Fruit fly (Drosophila melanogaster) whole organism, embryonic: ENCODE results near the gene lili.

ENCODE experiments used
- Abd-B ChIP-seq: fragments of 200-800 bp; sonication (Bioruptor generic); optimal IDR thresholded peaks from 2 replicates; lab custom pipeline; 2018; ENCODE audit warnings: missing biosample characterization, mild to moderate bottlenecking, missing genetic modification characterization, moderate library complexity
- Ada2b ChIP-seq: fragments of 200-800 bp; sonication (Bioruptor generic); IDR thresholded peaks from 2 replicates; pipeline ENCODE4 v1.3.6; 2022; ENCODE audit warnings: missing biosample characterization, missing genetic modification characterization
- Atf-2 ChIP-seq: fragments of 200-800 bp; sonication (Bioruptor generic); optimal IDR thresholded peaks from 2 replicates; lab custom pipeline; 2016; ENCODE audit warnings: missing biosample characterization, missing genetic modification characterization
- CG10147 ChIP-seq: fragments of 200-800 bp; sonication (Bioruptor generic); optimal IDR thresholded peaks from 2 replicates; lab custom pipeline; 2019; ENCODE audit warnings: missing biosample characterization, mild to moderate bottlenecking, missing genetic modification characterization, moderate library complexity
- CG10267 ChIP-seq: fragments of 200-800 bp; sonication (Bioruptor generic); optimal IDR thresholded peaks from 2 replicates; lab custom pipeline; 2018; ENCODE audit warnings: missing biosample characterization, mild to moderate bottlenecking, missing genetic modification characterization, moderate library complexity
- CG11504 ChIP-seq: fragments of 200-800 bp; sonication (Bioruptor generic); optimal IDR thresholded peaks from 3 replicates; lab custom pipeline; 2019; ENCODE audit warnings: missing biosample characterization, mild to moderate bottlenecking, missing genetic modification characterization, moderate library complexity
- CG11695 ChIP-seq: fragments of 200-800 bp; sonication (Bioruptor generic); IDR thresholded peaks from 3 replicates; pipeline ENCODE4 v1.3.6; 2022; ENCODE audit warnings: missing biosample characterization, missing genetic modification characterization
- CG11723 ChIP-seq: fragments of 200-800 bp; sonication (Bioruptor generic); optimal IDR thresholded peaks from 2 replicates; lab custom pipeline; 2017; ENCODE audit warnings: missing biosample characterization, mild to moderate bottlenecking, missing genetic modification characterization
- CG13775 ChIP-seq: fragments of 200-800 bp; sonication (Bioruptor generic); optimal IDR thresholded peaks from 3 replicates; lab custom pipeline; 2017; ENCODE audit warnings: missing biosample characterization, mild to moderate bottlenecking, missing genetic modification characterization
- CG1603 ChIP-seq: fragments of 200-800 bp; sonication (Bioruptor generic); optimal IDR thresholded peaks from 2 replicates; lab custom pipeline; 2019; ENCODE audit warnings: missing biosample characterization, mild to moderate bottlenecking, missing genetic modification characterization, moderate library complexity
- CG18764 ChIP-seq: fragments of 200-800 bp; sonication (Bioruptor generic); optimal IDR thresholded peaks from 3 replicates; lab custom pipeline; 2016; ENCODE audit warnings: missing biosample characterization, missing genetic modification characterization
- CG2875 ChIP-seq: fragments of 200-800 bp; sonication (Bioruptor generic); optimal IDR thresholded peaks from 2 replicates; lab custom pipeline; 2017; ENCODE audit warnings: missing biosample characterization, mild to moderate bottlenecking, missing genetic modification characterization, missing genetic modification reagents
- CG30431 ChIP-seq: fragments of 200-800 bp; sonication (Bioruptor generic); optimal IDR thresholded peaks from 2 replicates; lab custom pipeline; 2017; ENCODE audit warnings: missing biosample characterization, missing genetic modification characterization
- CG3847 ChIP-seq: fragments of 200-800 bp; sonication (Bioruptor generic); IDR thresholded peaks from 2 replicates; pipeline ENCODE4 v1.3.6; 2022; ENCODE audit warnings: missing biosample characterization, missing genetic modification characterization
- CG42726 ChIP-seq: fragments of 200-800 bp; sonication (Bioruptor generic); IDR thresholded peaks from 2 replicates; pipeline ENCODE4 v1.3.6; 2022; ENCODE audit warnings: missing biosample characterization, missing genetic modification characterization; ENCODE audit not compliant: partially characterized antibody
- CG4328 ChIP-seq: fragments of 200-800 bp; sonication (Bioruptor generic); optimal IDR thresholded peaks from 3 replicates; lab custom pipeline; 2017; ENCODE audit warnings: missing biosample characterization, missing genetic modification reagents, missing genetic modification characterization
- CG4854 ChIP-seq: fragments of 200-800 bp; sonication (Bioruptor generic); optimal IDR thresholded peaks from 2 replicates; lab custom pipeline; 2016; ENCODE audit warnings: missing biosample characterization, missing genetic modification characterization, inconsistent platforms
- CG6175 ChIP-seq: fragments of 200-800 bp; sonication (Bioruptor generic); IDR thresholded peaks from 3 replicates; pipeline ENCODE4 v1.3.6; 2022; ENCODE audit warnings: missing biosample characterization, missing genetic modification characterization
- CG7963 ChIP-seq: fragments of 200-800 bp; sonication (Bioruptor generic); IDR thresholded peaks from 3 replicates; pipeline ENCODE4 v1.3.6; 2022; ENCODE audit warnings: missing biosample characterization, missing genetic modification characterization; ENCODE audit not compliant: partially characterized antibody
- CG8388 ChIP-seq: fragments of 200-800 bp; sonication (Bioruptor generic); optimal IDR thresholded peaks from 2 replicates; lab custom pipeline; 2019; ENCODE audit warnings: missing biosample characterization, mild to moderate bottlenecking, missing genetic modification characterization, moderate library complexity
- CkIIα-i1 ChIP-seq: fragments of 200-800 bp; sonication (Bioruptor generic); IDR thresholded peaks from 2 replicates; pipeline ENCODE4 v1.3.6; 2022; ENCODE audit warnings: missing biosample characterization, missing genetic modification characterization
- Dfd ChIP-seq, 2 experiments: fragments of >200 bp; optimal IDR thresholded peaks; 2 replicates each; lab custom pipeline; 2017; ENCODE audit warnings: missing biosample characterization in 2 of 2, missing genetic modification characterization in 2 of 2
- Dll ChIP-seq: fragments of 200-800 bp; sonication (Bioruptor generic); IDR thresholded peaks from 4 replicates; pipeline ENCODE4 v1.3.6; 2022; ENCODE audit warnings: missing biosample characterization, missing genetic modification characterization; ENCODE audit not compliant: partially characterized antibody
- E2f2 ChIP-seq: fragments of 200-800 bp; sonication (Bioruptor generic); IDR thresholded peaks from 2 replicates; pipeline ENCODE4 v1.3.6; 2022; ENCODE audit warnings: missing biosample characterization, missing genetic modification characterization
- Elba2 ChIP-seq: fragments of 200-800 bp; sonication (Bioruptor generic); optimal IDR thresholded peaks from 3 replicates; lab custom pipeline; 2016; ENCODE audit warnings: missing biosample characterization, missing genetic modification characterization
- Ets97D ChIP-seq: fragments of 200-800 bp; sonication (Bioruptor generic); optimal IDR thresholded peaks from 3 replicates; lab custom pipeline; 2016; ENCODE audit warnings: missing biosample characterization, missing genetic modification characterization
- Gsc ChIP-seq: fragments of 200-800 bp; sonication (Bioruptor generic); IDR thresholded peaks from 2 replicates; pipeline ENCODE4 v1.3.6; 2022; ENCODE audit warnings: missing biosample characterization, missing genetic modification characterization
- HLH54F ChIP-seq: fragments of 200-800 bp; sonication (Bioruptor generic); optimal IDR thresholded peaks from 3 replicates; lab custom pipeline; 2016; ENCODE audit warnings: missing biosample characterization, missing genetic modification characterization
- PHDP ChIP-seq: fragments of 200-800 bp; sonication (Bioruptor generic); optimal IDR thresholded peaks from 3 replicates; lab custom pipeline; 2018; ENCODE audit warnings: missing biosample characterization, mild to moderate bottlenecking, missing genetic modification characterization, moderate library complexity
- Pdp1 ChIP-seq, 2 experiments: fragments of 200-800 bp; sonication (Bioruptor generic); optimal IDR thresholded peaks; 3 replicates each; lab custom pipeline; 2016; ENCODE audit warnings: missing biosample characterization in 2 of 2, missing genetic modification characterization in 2 of 2, mild to moderate bottlenecking in 1 of 2, moderate library complexity in 1 of 2
- Ptx1 ChIP-seq: fragments of 200-800 bp; sonication (Bioruptor generic); IDR thresholded peaks from 2 replicates; pipeline ENCODE4 v1.3.6; 2022; ENCODE audit warnings: missing biosample characterization, missing genetic modification characterization
- Six4 ChIP-seq: fragments of 200-800 bp; sonication (Bioruptor generic); optimal IDR thresholded peaks from 2 replicates; lab custom pipeline; 2016; ENCODE audit warnings: missing biosample characterization, missing genetic modification characterization
- Spps ChIP-seq: fragments of 200-800 bp; sonication (Bioruptor generic); optimal IDR thresholded peaks from 2 replicates; lab custom pipeline; 2018; ENCODE audit warnings: missing biosample characterization, mild to moderate bottlenecking, missing genetic modification characterization
- Sry-δ ChIP-seq: fragments of 200-800 bp; sonication (Bioruptor generic); optimal IDR thresholded peaks from 2 replicates; lab custom pipeline; 2016; ENCODE audit warnings: missing biosample characterization, missing genetic modification characterization
- Stat92E ChIP-seq, 3 experiments: fragments of >200 bp in 2 of 3; fragments of 200-800 bp in 1 of 3; sonication (Bioruptor generic) in 1 of 3; optimal IDR thresholded peaks; 2 replicates each; lab custom pipeline; 2017 to 2019; ENCODE audit warnings: missing biosample characterization in 3 of 3, missing genetic modification characterization in 3 of 3, mild to moderate bottlenecking in 1 of 3, moderate library complexity in 1 of 3
- Usf ChIP-seq: fragments of 200-800 bp; sonication (Bioruptor generic); optimal IDR thresholded peaks from 2 replicates; lab custom pipeline; 2017; ENCODE audit warnings: missing genotype, missing biosample characterization, missing genetic modification characterization
- Vsx1 ChIP-seq: fragments of 200-800 bp; sonication (Bioruptor generic); optimal IDR thresholded peaks from 2 replicates; lab custom pipeline; 2017; ENCODE audit warnings: missing biosample characterization, mild to moderate bottlenecking, missing genetic modification characterization, missing genetic modification reagents
- Xrp1 ChIP-seq: fragments of 200-800 bp; sonication (Bioruptor generic); IDR thresholded peaks from 2 replicates; pipeline ENCODE4 v1.3.6; 2022; ENCODE audit warnings: missing biosample characterization, missing genetic modification characterization
- bab2 ChIP-seq: fragments of 200-800 bp; sonication (Bioruptor generic); optimal IDR thresholded peaks from 2 replicates; lab custom pipeline; 2016; ENCODE audit warnings: missing biosample characterization, missing genetic modification characterization
- dati ChIP-seq: fragments of 200-800 bp; sonication (Bioruptor generic); IDR thresholded peaks from 2 replicates; pipeline ENCODE4 v1.3.6; 2022; ENCODE audit warnings: missing biosample characterization, missing genetic modification characterization
- disco-r ChIP-seq: fragments of 200-800 bp; sonication (Bioruptor generic); optimal IDR thresholded peaks from 2 replicates; lab custom pipeline; 2016; ENCODE audit warnings: missing biosample characterization, missing genetic modification characterization
- gt ChIP-seq: fragments of 200-800 bp; sonication (Bioruptor generic); IDR thresholded peaks from 2 replicates; pipeline ENCODE4 v1.3.6; 2022; ENCODE audit warnings: missing biosample characterization, missing genetic modification characterization
- her ChIP-seq: fragments of 200-800 bp; sonication (Bioruptor generic); optimal IDR thresholded peaks from 2 replicates; lab custom pipeline; 2016; ENCODE audit warnings: missing biosample characterization, missing genetic modification characterization
- jumu ChIP-seq: fragments of 200-800 bp; sonication (Bioruptor generic); optimal IDR thresholded peaks from 3 replicates; lab custom pipeline; 2016; ENCODE audit warnings: missing biosample characterization, missing genetic modification characterization
- pb ChIP-seq: fragments of 200-800 bp; sonication (Bioruptor generic); optimal IDR thresholded peaks from 3 replicates; lab custom pipeline; 2016; ENCODE audit warnings: missing biosample characterization, missing genetic modification characterization
- pum ChIP-seq: fragments of 200-800 bp; sonication (Bioruptor generic); optimal IDR thresholded peaks from 2 replicates; lab custom pipeline; 2016; ENCODE audit warnings: missing biosample characterization, missing genetic modification characterization
- shn ChIP-seq: fragments of 200-800 bp; sonication (Bioruptor generic); optimal IDR thresholded peaks from 3 replicates; lab custom pipeline; 2016; ENCODE audit warnings: missing biosample characterization, missing genetic modification characterization
- trem ChIP-seq: fragments of 200-800 bp; optimal IDR thresholded peaks from 3 replicates; lab custom pipeline; 2019; ENCODE audit warnings: missing biosample characterization, mild to moderate bottlenecking, missing genetic modification characterization, moderate library complexity

lili gene

dm6 chr3R:24771273-24772231 lies 42.3 kb downstream of the lili start, which contains the start of gene CG42331 (continued):
- TF ChIP-seq CG30431 (GFP tag; lab: Kevin White, UChicago), result peak; percentile 26
- TF ChIP-seq Vsx1 (GFP tag; lab: Kevin White, UChicago), result peak; percentile 7
- peak; percentile 43 for TF ChIP-seq jumu
- TF ChIP-seq bab2 (GFP tag; lab: Kevin White, UChicago), result peak; percentile 36
- peak; percentile 42 for TF ChIP-seq CG2875 (GFP tag; lab: Kevin White, UChicago)
- peak; percentile 4 for TF ChIP-seq CG13775
- TF ChIP-seq shn (GFP tag; lab: Kevin White, UChicago), result peak; percentile 57
- no peak for TF ChIP-seq HLH54F (GFP tag; lab: Kevin White, UChicago)
- peak; percentile 53 for TF ChIP-seq Atf-2 (GFP tag; lab: Kevin White, UChicago)
- no peak for TF ChIP-seq CG4854 (GFP tag; lab: Kevin White, UChicago)
- TF ChIP-seq Xrp1 (GFP tag; lab: Robert Waterston, UW), result peak; percentile 61; the same call in 1 of the 2 replicates
- TF ChIP-seq CG10147 (GFP tag; lab: Kevin White, UChicago), result peak; percentile 59
- TF ChIP-seq Spps (tag; lab: Kevin White, UChicago), result no peak
- peak; percentile 28 for TF ChIP-seq CG10267 (tag; lab: Kevin White, UChicago)
- TF ChIP-seq Stat92E (GFP tag; optimal IDR thresholded peaks at IDR 0.05; lab: Kevin White, UChicago), result no peak
- TF ChIP-seq pb (GFP tag; lab: Kevin White, UChicago), result no peak
- TF ChIP-seq Abd-B (GFP tag; lab: Kevin White, UChicago), result peak; percentile 54
- no peak for TF ChIP-seq Elba2 (GFP tag; lab: Kevin White, UChicago)
- no peak for TF ChIP-seq CkIIα-i1 (GFP tag; lab: Robert Waterston, UW)
- TF ChIP-seq Usf (GFP tag; lab: Kevin White, UChicago), result no peak
- no peak for TF ChIP-seq dati (GFP tag; lab: Robert Waterston, UW)
- TF ChIP-seq Pdp1 (GFP tag; optimal IDR thresholded peaks at IDR 0.05; lab: Kevin White, UChicago), result peak; percentile 45 to 48
- peak; percentile 14 for TF ChIP-seq Ets97D (GFP tag; lab: Kevin White, UChicago)
- TF ChIP-seq CG18764, result peak; percentile 17
- peak; percentile 45 for TF ChIP-seq Ada2b (GFP tag; lab: Robert Waterston, UW)
- TF ChIP-seq Dll (GFP tag; lab: Robert Waterston, UW), result no peak
- TF ChIP-seq Sry-δ (GFP tag; lab: Kevin White, UChicago), result no peak
- peak; percentile 62; the same call in 2 of the 3 replicates for TF ChIP-seq CG11695
- TF ChIP-seq E2f2, result no peak
- TF ChIP-seq Ptx1 (GFP tag; lab: Robert Waterston, UW), result peak; percentile 65
- peak; percentile 18; the same call in 1 of the 3 replicates for TF ChIP-seq CG6175
- peak; percentile 45 for TF ChIP-seq her
- TF ChIP-seq CG42726 (GFP tag; lab: Robert Waterston, UW), result no peak
- no peak for TF ChIP-seq Dfd (GFP tag; optimal IDR thresholded peaks at IDR 0.05; lab: Kevin White, UChicago)
- TF ChIP-seq trem (tag; lab: Kevin White, UChicago), result peak; percentile 23
- TF ChIP-seq Six4 (GFP tag; lab: Kevin White, UChicago), result peak; percentile 11
- peak; percentile 9 for TF ChIP-seq CG4328 (GFP tag; lab: Kevin White, UChicago)
- TF ChIP-seq gt (GFP tag; lab: Robert Waterston, UW), result no peak
- peak; percentile 75 for TF ChIP-seq PHDP (tag; lab: Kevin White, UChicago)
- peak; percentile 9 for TF ChIP-seq disco-r (GFP tag; lab: Kevin White, UChicago)
- TF ChIP-seq CG3847 (GFP tag; lab: Robert Waterston, UW), result peak; percentile 27; the same call in 1 of the 2 replicates
- TF ChIP-seq CG8388, result peak; percentile 43
- TF ChIP-seq Gsc (GFP tag; lab: Robert Waterston, UW), result no peak
- TF ChIP-seq CG11504 (tag; lab: Kevin White, UChicago), result peak; percentile 77
- peak; percentile 45 for TF ChIP-seq CG1603 (tag; lab: Kevin White, UChicago)
- TF ChIP-seq pum (GFP tag; lab: Kevin White, UChicago), result peak; percentile 45
- no peak for TF ChIP-seq CG7963 (GFP tag; lab: Robert Waterston, UW)
- peak; percentile 14 for TF ChIP-seq CG11723 (GFP tag; lab: Kevin White, UChicago)
